Worm (Caenorhabditis elegans) whole organism, L1 larva: ENCODE measurements around the gene sdc-1.

Source experiments
- C16A3.4 ChIP-seq: fragments of 150-350 bp; optimal IDR thresholded peaks from 2 replicates; lab custom pipeline; 2014; ENCODE audit warnings: missing biosample characterization, missing genetic modification characterization
- ama-1 ChIP-seq: fragments of 150-350 bp; optimal IDR thresholded peaks from 2 replicates; lab custom pipeline; 2014
- ceh-63 ChIP-seq: fragments of 200-800 bp; sonication (Bioruptor generic); optimal IDR thresholded peaks from 2 replicates; lab custom pipeline; 2018; ENCODE audit warnings: mild to moderate bottlenecking, missing genetic modification characterization, missing compliant biosample characterization
- ceh-82 ChIP-seq, 3 experiments: fragments of 150-350 bp in 1 of 3; sonication (generic microtip) in 2 of 3; optimal IDR thresholded peaks; 2 replicates each; lab custom pipeline; 2014 to 2017; ENCODE audit warnings: missing biosample characterization in 3 of 3, missing genetic modification characterization in 3 of 3
- ceh-88 ChIP-seq: fragments of 200-800 bp; sonication (Bioruptor generic); IDR thresholded peaks from 2 replicates; pipeline ENCODE4 v1.3.6; 2022; ENCODE audit warnings: missing genetic modification characterization, missing compliant biosample characterization
- ces-1 ChIP-seq: fragments of 150-350 bp; optimal IDR thresholded peaks from 2 replicates; lab custom pipeline; 2014; ENCODE audit warnings: missing biosample characterization, missing genetic modification reagents, missing genetic modification characterization
- dpl-1 ChIP-seq, 3 experiments: fragments of 150-350 bp in 2 of 3; sonication (generic microtip) in 1 of 3; optimal IDR thresholded peaks; 2 replicates each; lab custom pipeline; 2014 to 2017; ENCODE audit warnings: missing biosample characterization in 3 of 3, missing genetic modification characterization in 3 of 3, missing genetic modification reagents in 3 of 3
- dsc-1 ChIP-seq: sonication (generic microtip); optimal IDR thresholded peaks from 2 replicates; lab custom pipeline; 2016; ENCODE audit warnings: mild to moderate bottlenecking, missing genetic modification characterization, missing compliant biosample characterization
- efl-1 ChIP-seq, 4 experiments: fragments of 150-350 bp; optimal IDR thresholded peaks in 3 of 4; peaks in 1 of 4; 1 replicate in 1 of 4; 2 replicates in 3 of 4; lab custom pipeline; 2014; ENCODE audit warnings: missing biosample characterization in 2 of 4, missing genetic modification characterization in 2 of 4, missing genetic modification reagents in 2 of 4
- egl-13 ChIP-seq: sonication (generic microtip); optimal IDR thresholded peaks from 2 replicates; lab custom pipeline; 2016; ENCODE audit warnings: missing genotype, missing genetic modification reagents, missing genetic modification characterization, missing compliant biosample characterization
- elt-2 ChIP-seq: sonication (generic microtip); optimal IDR thresholded peaks from 2 replicates; lab custom pipeline; 2016; ENCODE audit warnings: missing genetic modification characterization, mild to moderate bottlenecking, inconsistent platforms, missing compliant biosample characterization, missing genetic modification reagents
- elt-3 ChIP-seq, 6 experiments: fragments of 150-350 bp in 1 of 6; sonication (generic microtip); optimal IDR thresholded peaks; 2 replicates each; lab custom pipeline; 2017 to 2018; ENCODE audit warnings: missing biosample characterization in 6 of 6, missing genetic modification characterization in 6 of 6, inconsistent platforms in 1 of 6
- ets-5 ChIP-seq: fragments of 200-800 bp; sonication (Bioruptor generic); IDR thresholded peaks from 2 replicates; pipeline ENCODE4 v1.3.6; 2022; ENCODE audit warnings: missing genetic modification characterization, missing compliant biosample characterization
- fos-1 ChIP-seq: fragments of 150-350 bp; optimal IDR thresholded peaks from 2 replicates; lab custom pipeline; 2014; ENCODE audit warnings: missing biosample characterization, missing genetic modification characterization
- hlh-17 ChIP-seq: fragments of 200-800 bp; sonication (Bioruptor generic); optimal IDR thresholded peaks from 2 replicates; lab custom pipeline; 2018; ENCODE audit warnings: missing genetic modification characterization, mild to moderate bottlenecking, missing compliant biosample characterization, moderate library complexity, borderline replicate concordance
- hpl-2 ChIP-seq: fragments of 150-350 bp; optimal IDR thresholded peaks from 2 replicates; lab custom pipeline; 2014; ENCODE audit warnings: missing biosample characterization, missing genetic modification reagents, missing genetic modification characterization
- irx-1 ChIP-seq: sonication (generic microtip); optimal IDR thresholded peaks from 2 replicates; lab custom pipeline; 2016; ENCODE audit warnings: missing genetic modification characterization, missing compliant biosample characterization
- jun-1 ChIP-seq: fragments of 150-350 bp; optimal IDR thresholded peaks from 2 replicates; lab custom pipeline; 2014; ENCODE audit warnings: missing biosample characterization, missing genetic modification reagents, missing genetic modification characterization
- lin-13 ChIP-seq: fragments of 150-350 bp; optimal IDR thresholded peaks from 2 replicates; lab custom pipeline; 2014; ENCODE audit warnings: missing biosample characterization, missing genetic modification reagents, missing genetic modification characterization
- lin-14 ChIP-seq: fragments of 200-800 bp; sonication (Bioruptor generic); optimal IDR thresholded peaks from 2 replicates; lab custom pipeline; 2018; ENCODE audit warnings: mild to moderate bottlenecking, missing genetic modification characterization, moderate library complexity, missing compliant biosample characterization
- lin-35 ChIP-seq, 2 experiments: fragments of 150-350 bp; optimal IDR thresholded peaks; 2 replicates each; lab custom pipeline; 2014; ENCODE audit warnings: missing biosample characterization in 2 of 2, missing genetic modification characterization in 2 of 2, missing genetic modification reagents in 2 of 2
- lir-3 ChIP-seq: sonication (generic microtip); optimal IDR thresholded peaks from 2 replicates; lab custom pipeline; 2016; ENCODE audit warnings: mild to moderate bottlenecking, missing genetic modification characterization, moderate library complexity, missing compliant biosample characterization; ENCODE audit not compliant: poor library complexity
- lsy-2 ChIP-seq, 2 experiments: fragments of 150-350 bp; optimal IDR thresholded peaks; 2 replicates each; lab custom pipeline; 2014; ENCODE audit warnings: missing biosample characterization in 2 of 2, missing genetic modification characterization in 2 of 2
- mep-1 ChIP-seq: fragments of 150-350 bp; optimal IDR thresholded peaks from 2 replicates; lab custom pipeline; 2014; ENCODE audit warnings: missing biosample characterization, missing genetic modification characterization
- nhr-19 ChIP-seq: fragments of 200-800 bp; sonication (Bioruptor generic); conservative IDR thresholded peaks from 2 replicates; pipeline ENCODE4 v1.3.6; 2022; ENCODE audit warnings: missing genetic modification characterization, missing compliant biosample characterization
- nhr-20 ChIP-seq: sonication (generic microtip); optimal IDR thresholded peaks from 2 replicates; lab custom pipeline; 2016; ENCODE audit warnings: mild to moderate bottlenecking, missing genetic modification characterization, missing compliant biosample characterization
- nhr-47 ChIP-seq: sonication (generic microtip); optimal IDR thresholded peaks from 2 replicates; lab custom pipeline; 2016; ENCODE audit warnings: mild to moderate bottlenecking, missing genetic modification characterization, moderate library complexity, missing compliant biosample characterization
- nhr-71 ChIP-seq: sonication (generic microtip); optimal IDR thresholded peaks from 2 replicates; lab custom pipeline; 2016; ENCODE audit warnings: mild to moderate bottlenecking, missing genetic modification characterization, moderate library complexity, missing compliant biosample characterization
- nhr-84 ChIP-seq: sonication (generic microtip); optimal IDR thresholded peaks from 2 replicates; lab custom pipeline; 2017; ENCODE audit warnings: missing biosample characterization, missing genetic modification characterization
- nhr-85 ChIP-seq: sonication (generic microtip); peaks from one replicate; lab custom pipeline; 2016; ENCODE audit warnings: missing genetic modification characterization, inconsistent platforms, missing compliant biosample characterization
- nhr-90 ChIP-seq: sonication (generic microtip); optimal IDR thresholded peaks from 2 replicates; lab custom pipeline; 2016; ENCODE audit warnings: mild to moderate bottlenecking, missing genetic modification characterization, missing compliant biosample characterization; ENCODE audit not compliant: poor library complexity
- pqm-1 ChIP-seq: sonication (generic microtip); optimal IDR thresholded peaks from 3 replicates; lab custom pipeline; 2017; ENCODE audit warnings: missing biosample characterization, missing genetic modification characterization
- rnt-1 ChIP-seq: sonication (generic microtip); optimal IDR thresholded peaks from 2 replicates; lab custom pipeline; 2016; ENCODE audit warnings: mild to moderate bottlenecking, missing genetic modification characterization, moderate library complexity, missing compliant biosample characterization
- skn-1 ChIP-seq: fragments of 150-350 bp; optimal IDR thresholded peaks from 2 replicates; lab custom pipeline; 2014; ENCODE audit warnings: missing biosample characterization, missing genetic modification characterization
- snu-23 ChIP-seq: sonication (generic microtip); optimal IDR thresholded peaks from 2 replicates; lab custom pipeline; 2016; ENCODE audit warnings: missing genetic modification characterization, missing compliant biosample characterization
- sup-37 ChIP-seq: fragments of 200-800 bp; sonication (Bioruptor generic); optimal IDR thresholded peaks from 2 replicates; lab custom pipeline; 2018; ENCODE audit warnings: mild to moderate bottlenecking, missing genetic modification characterization, missing compliant biosample characterization
- swsn-7 ChIP-seq: sonication (generic microtip); optimal IDR thresholded peaks from 2 replicates; lab custom pipeline; 2016; ENCODE audit warnings: missing genetic modification characterization, missing compliant biosample characterization
- tbx-2 ChIP-seq: sonication (generic microtip); optimal IDR thresholded peaks from 2 replicates; lab custom pipeline; 2016; ENCODE audit warnings: missing genetic modification characterization, missing compliant biosample characterization
- vab-15 ChIP-seq: sonication (generic microtip); optimal IDR thresholded peaks from 2 replicates; lab custom pipeline; 2017; ENCODE audit warnings: missing genotype, mild to moderate bottlenecking, missing genetic modification characterization, missing compliant biosample characterization

Gene sdc-1

DNA sequence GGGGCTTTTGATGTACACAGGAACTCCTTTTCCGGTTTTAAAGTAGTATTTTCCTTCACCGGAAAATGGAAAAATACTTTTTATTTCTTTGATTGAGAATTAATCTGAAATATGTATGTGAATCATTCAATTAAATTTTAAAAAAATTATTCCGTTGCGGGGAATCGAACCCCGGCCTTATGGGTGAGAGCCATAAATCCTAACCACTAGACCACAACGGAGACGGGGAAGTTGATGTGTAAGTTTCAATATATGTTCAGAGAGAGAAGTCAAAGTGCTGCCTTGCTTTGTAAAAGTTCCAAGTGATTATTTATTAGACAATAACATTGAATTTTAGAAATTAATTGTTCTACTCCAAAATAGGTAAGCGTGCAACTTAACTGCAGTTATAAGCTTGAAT, 4.4 kb upstream of the sdc-1 start:
- peak; percentile 25 for TF ChIP-seq swsn-7 (tag; lab: Kevin White, UChicago)
- peak; percentile 48; the same call in 1 of the 2 replicates for TF ChIP-seq nhr-19 (GFP tag; lab: Robert Waterston, UW)
- TF ChIP-seq lir-3 = peak; percentile 53
- peak; percentile 3 for TF ChIP-seq elt-2 (tag; lab: Kevin White, UChicago)
- TF ChIP-seq irx-1 (tag; lab: Kevin White, UChicago) = peak; percentile 14
- TF ChIP-seq dpl-1 (GFP tag; optimal IDR thresholded peaks at IDR 0.05; lab: Kevin White, UChicago) = no peak
- peak in 1 of 3 experiments; percentile 16 for TF ChIP-seq ceh-82 (tag; optimal IDR thresholded peaks at IDR 0.05; lab: Kevin White, UChicago)
- peak; percentile 48 for TF ChIP-seq lin-14 (GFP tag; lab: Kevin White, UChicago)
- TF ChIP-seq lin-13 (GFP tag; lab: Kevin White, UChicago) = no peak
- peak in 1 of 2 experiments; percentile 53 for TF ChIP-seq lin-35 (GFP tag; optimal IDR thresholded peaks at IDR 0.05; lab: Kevin White, UChicago)
- no peak for TF ChIP-seq ces-1
- no peak for TF ChIP-seq nhr-85 (tag; lab: Kevin White, UChicago)
- TF ChIP-seq nhr-47 (tag; lab: Kevin White, UChicago) = peak; percentile 43
- TF ChIP-seq tbx-2 = peak; percentile 12
- TF ChIP-seq mep-1 (tag; lab: Kevin White, UChicago) = peak; percentile 22
- TF ChIP-seq lsy-2 (tag; optimal IDR thresholded peaks at IDR 0.05; lab: Kevin White, UChicago) = peak; percentile 7 to 18
- TF ChIP-seq dsc-1 (tag; lab: Kevin White, UChicago) = peak; percentile 44
- peak in 1 of 6 experiments; percentile 4 for TF ChIP-seq elt-3 (tag; optimal IDR thresholded peaks at IDR 0.05; lab: Kevin White, UChicago)
- TF ChIP-seq snu-23 (GFP tag; lab: Kevin White, UChicago) = peak; percentile 65
- peak; percentile 50 for TF ChIP-seq nhr-90
- peak; percentile 62 for TF ChIP-seq nhr-71 (tag; lab: Kevin White, UChicago)
- TF ChIP-seq rnt-1 = peak; percentile 29
- TF ChIP-seq ets-5 (GFP tag; lab: Robert Waterston, UW) = no peak
- TF ChIP-seq fos-1 (tag; lab: Kevin White, UChicago) = no peak
- TF ChIP-seq nhr-20 (tag; lab: Kevin White, UChicago) = peak; percentile 53
- peak; percentile 23 for TF ChIP-seq skn-1 (tag; lab: Kevin White, UChicago)
- no peak for TF ChIP-seq efl-1 (optimal IDR thresholded peaks at IDR 0.05; lab: Kevin White, UChicago)
- TF ChIP-seq efl-1 (GFP tag; optimal IDR thresholded peaks at IDR 0.05 in 1 of 2; lab: Kevin White, UChicago) = no peak

DNA sequence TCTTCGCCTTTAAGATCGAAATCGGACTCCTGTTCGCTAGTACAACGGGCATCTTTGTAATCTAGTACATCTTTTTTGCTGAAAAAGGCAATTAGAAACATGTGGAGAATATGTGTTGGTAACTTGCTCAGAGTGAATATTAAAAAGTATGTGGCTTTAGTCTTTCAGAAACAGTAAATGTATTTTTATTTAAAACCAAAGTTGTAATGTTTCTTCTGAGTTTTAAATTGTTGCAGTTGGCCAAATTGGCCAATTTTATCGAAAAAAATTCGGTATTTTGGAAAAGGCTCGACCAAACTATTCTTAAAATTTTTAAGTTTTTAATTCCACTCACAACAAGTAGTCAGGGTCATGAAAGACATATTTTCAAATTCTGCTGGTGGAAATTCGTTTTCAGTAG, 7.5 kb downstream of the sdc-1 start, which contains the start of gene F52E10.2:
Gene F52E10.2 (minus strand): TSS at position 101 of the 400 bp plus-strand sequence.
- TF ChIP-seq nhr-85 (tag; lab: Kevin White, UChicago) (no peak), ceh-63 (GFP tag; lab: Kevin White, UChicago) (no peak), dpl-1 (GFP tag; optimal IDR thresholded peaks at IDR 0.05; lab: Kevin White, UChicago) (no peak), nhr-90 (no peak), ceh-88 (GFP tag; lab: Robert Waterston, UW) (no peak), nhr-84 (tag; lab: Kevin White, UChicago) (no peak), C16A3.4 (no peak), lin-14 (GFP tag; lab: Kevin White, UChicago) (no peak), vab-15 (tag; lab: Kevin White, UChicago) (no peak), ama-1 (no peak), jun-1 (tag; lab: Kevin White, UChicago) (no peak), pqm-1 (no peak), egl-13 (tag; lab: Kevin White, UChicago) (no peak), hlh-17 (GFP tag; lab: Kevin White, UChicago) (no peak), efl-1 (optimal IDR thresholded peaks at IDR 0.05; lab: Kevin White, UChicago) (no peak), efl-1 (GFP tag; optimal IDR thresholded peaks at IDR 0.05 in 1 of 2; lab: Kevin White, UChicago) (no peak), sup-37 (GFP tag; lab: Kevin White, UChicago) (no peak), hpl-2 (no peak)
- TF ChIP-seq, all 84 proteins: peak for 0
